Fruit fly (Drosophila melanogaster): ENCODE data around the gene Gagr.

Gagr gene

DNA sequence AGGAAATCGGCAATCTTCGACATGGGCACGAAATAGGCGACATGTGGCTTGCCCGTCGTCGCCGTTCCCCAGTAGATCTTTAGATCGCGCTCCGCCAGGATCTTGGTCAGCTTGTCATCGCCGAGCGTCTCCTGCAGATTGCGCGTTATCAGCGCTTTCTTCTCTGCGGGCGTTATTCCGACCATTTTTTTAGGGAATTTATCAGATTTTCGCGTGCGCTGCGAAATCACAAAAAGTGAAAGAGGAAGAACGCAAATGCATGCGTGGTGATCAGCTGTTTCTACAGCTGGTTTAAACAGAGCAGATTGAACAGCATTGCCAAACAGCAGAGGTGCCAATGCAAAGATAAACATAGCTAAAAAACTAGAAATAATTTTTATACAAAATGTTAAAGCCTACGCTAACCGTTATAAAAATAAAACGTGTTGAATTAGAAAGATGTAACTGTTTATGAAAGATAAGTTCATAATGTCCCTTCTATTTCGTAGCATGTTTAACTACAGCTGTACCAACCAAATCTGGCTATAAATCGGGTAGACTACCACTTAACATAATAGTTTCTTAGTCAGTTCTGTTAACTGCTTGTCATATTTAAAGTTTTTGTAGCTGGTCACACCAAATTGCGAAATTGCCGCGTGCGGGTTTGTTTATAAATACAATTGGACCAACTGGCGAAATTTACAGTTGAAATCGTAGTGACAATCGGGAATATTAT lies 24.8 kb downstream of the Gagr start, which contains the start of the genes TyrRS and CG33158 (continued):
- no peak for TF ChIP-seq p53 (GFP tag; optimal IDR thresholded peaks at IDR 0.05)
- TF ChIP-seq Nf-YA (GFP tag; IDR thresholded peaks at IDR 0.05) = no peak
- TF ChIP-seq CG8765 (GFP tag; IDR thresholded peaks at IDR 0.05) = no peak
- TF ChIP-seq HLH54F (GFP tag; optimal IDR thresholded peaks at IDR 0.05) = no peak
- no peak for TF ChIP-seq CG2678 (tag; optimal IDR thresholded peaks at IDR 0.05)
- no peak for TF ChIP-seq CG3407 (GFP tag; optimal IDR thresholded peaks at IDR 0.05)
- no peak; the same call in 2 of the 3 replicates for TF ChIP-seq CG17361 (GFP tag; IDR thresholded peaks at IDR 0.05)
- TF ChIP-seq H15 (GFP tag; IDR thresholded peaks at IDR 0.05) = no peak
- peak; percentile 4 for TF ChIP-seq CG10979 (tag; optimal IDR thresholded peaks at IDR 0.05)
- TF ChIP-seq zen (tag; optimal IDR thresholded peaks at IDR 0.05) = no peak
- no peak for TF ChIP-seq CTCF (GFP tag; optimal IDR thresholded peaks at IDR 0.05)
- no peak for TF ChIP-seq C15 (GFP tag; IDR thresholded peaks at IDR 0.05)
- no peak for TF ChIP-seq CG4820 (GFP tag; optimal IDR thresholded peaks at IDR 0.05)
- no peak for TF ChIP-seq CG1233 (GFP tag; optimal IDR thresholded peaks at IDR 0.05)
- no peak for TF ChIP-seq da (GFP tag; optimal IDR thresholded peaks at IDR 0.05)
- TF ChIP-seq Myb (GFP tag; optimal IDR thresholded peaks at IDR 0.05) = no peak
- TF ChIP-seq CG8359 (GFP tag; optimal IDR thresholded peaks at IDR 0.05; ENCODE audit: borderline replicate concordance) = no peak
- no peak for TF ChIP-seq vvl (GFP tag; IDR thresholded peaks at IDR 0.05)
- TF ChIP-seq Usf (GFP tag; optimal IDR thresholded peaks at IDR 0.05) = no peak
- no peak for TF ChIP-seq ssp (GFP tag; IDR thresholded peaks at IDR 0.05)
- TF ChIP-seq CG9609 (GFP tag; optimal IDR thresholded peaks at IDR 0.05) = no peak
- TF ChIP-seq CG31388 (GFP tag; optimal IDR thresholded peaks at IDR 0.05) = no peak
- no peak for TF ChIP-seq peb (GFP tag; IDR thresholded peaks at IDR 0.05)
- TF ChIP-seq danr (GFP tag; IDR thresholded peaks at IDR 0.05) = no peak
- TF ChIP-seq CG14014 (GFP tag; IDR thresholded peaks at IDR 0.05) = no peak
- TF ChIP-seq CG17912 (GFP tag; optimal IDR thresholded peaks at IDR 0.05) = no peak
- no peak for TF ChIP-seq CG33213 (GFP tag; optimal IDR thresholded peaks at IDR 0.05)
- no peak for TF ChIP-seq Oaz (GFP tag; IDR thresholded peaks at IDR 0.05)
- TF ChIP-seq CG11560 (tag; IDR thresholded peaks at IDR 0.05) = no peak
- TF ChIP-seq esg (GFP tag; conservative IDR thresholded peaks at IDR 0.05) = no peak
- TF ChIP-seq CG6765 (GFP tag; optimal IDR thresholded peaks at IDR 0.05) = no peak
- TF ChIP-seq chif (GFP tag; optimal IDR thresholded peaks at IDR 0.05) = no peak
- no peak for TF ChIP-seq CG17802 (tag; optimal IDR thresholded peaks at IDR 0.05)
- no peak for TF ChIP-seq lov (optimal IDR thresholded peaks at IDR 0.05)
- no peak for TF ChIP-seq lov (GFP tag; IDR thresholded peaks at IDR 0.05)
- no peak for TF ChIP-seq CG7745 (tag; optimal IDR thresholded peaks at IDR 0.05)
- TF ChIP-seq vnd (GFP tag; IDR thresholded peaks at IDR 0.05; ENCODE audit: partially characterized antibody) = no peak
- TF ChIP-seq CG12769 (tag; optimal IDR thresholded peaks at IDR 0.05) = no peak
- no peak for TF ChIP-seq ash1 (GFP tag; optimal IDR thresholded peaks at IDR 0.05)
- TF ChIP-seq prd (optimal IDR thresholded peaks at IDR 0.05) = no peak
- no peak for TF ChIP-seq prd (GFP tag; IDR thresholded peaks at IDR 0.05)
- 0 out of 2 replicates have a peak, but pooled peaks have one; percentile 25 for TF ChIP-seq Scr (GFP tag; IDR thresholded peaks at IDR 0.05; ENCODE audit: partially characterized antibody)
- no peak for TF ChIP-seq CG2202 (tag; optimal IDR thresholded peaks at IDR 0.05)
- peak; percentile 87 for TF ChIP-seq sens (GFP tag)
- TF ChIP-seq CG3847 (GFP tag; IDR thresholded peaks at IDR 0.05) = no peak
- no peak for TF ChIP-seq Hey (tag; optimal IDR thresholded peaks at IDR 0.05)
- TF ChIP-seq rib (GFP tag; IDR thresholded peaks at IDR 0.05) = no peak
- TF ChIP-seq Atf3 (GFP tag; optimal IDR thresholded peaks at IDR 0.05) = no peak
- no peak for TF ChIP-seq fu2 (GFP tag; optimal IDR thresholded peaks at IDR 0.05)
- peak; percentile 29 for TF ChIP-seq nerfin-1 (tag; optimal IDR thresholded peaks at IDR 0.05)
- no peak for TF ChIP-seq eyg (GFP tag; optimal IDR thresholded peaks at IDR 0.05)
- peak; percentile 24 for TF ChIP-seq CHES-1-like (GFP tag; optimal IDR thresholded peaks at IDR 0.05)
- TF ChIP-seq CG6813 (GFP tag; optimal IDR thresholded peaks at IDR 0.05) = no peak

Data from whole organism, embryonic.